Worm (Caenorhabditis elegans) whole organism, young adult: Measurements from ENCODE around the gene F20D12.7.

Experiments
- B0019.2 ChIP-seq: fragments of 200-800 bp; sonication (Bioruptor generic); conservative IDR thresholded peaks from 2 replicates; pipeline ENCODE4 v1.3.6; 2022; ENCODE audit warnings: missing genetic modification reagents, missing genetic modification characterization, missing compliant biosample characterization
- B0035.1 ChIP-seq: sonication (generic microtip); optimal IDR thresholded peaks from 2 replicates; lab custom pipeline; 2016; ENCODE audit warnings: missing genetic modification characterization, mild to moderate bottlenecking, missing compliant biosample characterization, missing genotype, missing genetic modification reagents
- B0261.1 ChIP-seq: sonication (generic microtip); optimal IDR thresholded peaks from 2 replicates; lab custom pipeline; 2016; ENCODE audit warnings: mild to moderate bottlenecking, missing genetic modification characterization, moderate library complexity, missing compliant biosample characterization
- B0336.3 ChIP-seq: fragments of 200-800 bp; sonication (Bioruptor generic); IDR thresholded peaks from 2 replicates; pipeline ENCODE4 v1.3.6; 2022; ENCODE audit warnings: missing genetic modification characterization, missing compliant biosample characterization
- F23B12.7 ChIP-seq: sonication (generic microtip); optimal IDR thresholded peaks from 2 replicates; lab custom pipeline; 2017; ENCODE audit warnings: missing genetic modification characterization, mild to moderate bottlenecking, missing compliant biosample characterization, antibody characterized with exemption, moderate library complexity; ENCODE audit not compliant: insufficient read depth
- F37B4.10 ChIP-seq: fragments of 200-800 bp; sonication (Bioruptor generic); IDR thresholded peaks from 2 replicates; pipeline ENCODE4 v1.3.6; 2022; ENCODE audit warnings: missing genetic modification characterization, missing compliant biosample characterization
- K11D2.4 ChIP-seq: fragments of 200-800 bp; sonication (Bioruptor generic); IDR thresholded peaks from 2 replicates; pipeline ENCODE4 v1.3.6; 2022; ENCODE audit warnings: missing genetic modification reagents, missing genetic modification characterization, missing compliant biosample characterization
- T07F8.4 ChIP-seq: sonication (generic microtip); optimal IDR thresholded peaks from 2 replicates; lab custom pipeline; 2016; ENCODE audit warnings: mild to moderate bottlenecking, missing genetic modification characterization, moderate library complexity, missing compliant biosample characterization
- T26A5.8 ChIP-seq: sonication (generic microtip); optimal IDR thresholded peaks from 2 replicates; lab custom pipeline; 2016; ENCODE audit warnings: missing genetic modification characterization, missing compliant biosample characterization
- Y67H2A.10 ChIP-seq: fragments of 200-800 bp; sonication (Bioruptor generic); conservative IDR thresholded peaks from 2 replicates; pipeline ENCODE4 v1.3.6; 2022; ENCODE audit warnings: missing genetic modification reagents, missing genetic modification characterization, missing compliant biosample characterization
- Y79H2A.3 ChIP-seq: fragments of 200-800 bp; sonication (Bioruptor generic); conservative IDR thresholded peaks from 2 replicates; pipeline ENCODE4 v1.3.6; 2022; ENCODE audit warnings: missing genetic modification reagents, missing genetic modification characterization, missing compliant biosample characterization
- Y95B8A.8 ChIP-seq: fragments of 200-800 bp; sonication (Bioruptor generic); IDR thresholded peaks from 2 replicates; pipeline ENCODE4 v1.3.6; 2022; ENCODE audit warnings: missing genetic modification reagents, missing genetic modification characterization, missing compliant biosample characterization
- aptf-2 ChIP-seq: fragments of 200-800 bp; sonication (Bioruptor generic); conservative IDR thresholded peaks from 2 replicates; pipeline ENCODE4 v1.3.6; 2022; ENCODE audit warnings: missing genetic modification reagents, missing genetic modification characterization, missing compliant biosample characterization
- atf-7 ChIP-seq: sonication (generic microtip); optimal IDR thresholded peaks from 2 replicates; lab custom pipeline; 2017; ENCODE audit warnings: mild to moderate bottlenecking, missing genetic modification characterization, missing compliant biosample characterization
- ccch-3 ChIP-seq: fragments of 200-800 bp; sonication (Bioruptor generic); optimal IDR thresholded peaks from 2 replicates; lab custom pipeline; 2018; ENCODE audit warnings: mild to moderate bottlenecking, missing genetic modification characterization, missing compliant biosample characterization
- dpff-1 ChIP-seq: sonication (generic microtip); optimal IDR thresholded peaks from 2 replicates; lab custom pipeline; 2017; ENCODE audit warnings: mild to moderate bottlenecking, missing genetic modification characterization, missing compliant biosample characterization
- dpl-1 ChIP-seq: fragments of 150-350 bp; optimal IDR thresholded peaks from 2 replicates; lab custom pipeline; 2014; ENCODE audit warnings: missing biosample characterization, missing genetic modification reagents, missing genetic modification characterization
- egl-18 ChIP-seq: fragments of 200-800 bp; sonication (Bioruptor generic); IDR thresholded peaks from 2 replicates; pipeline ENCODE4 v1.3.6; 2022; ENCODE audit warnings: missing genetic modification reagents, missing genetic modification characterization, missing compliant biosample characterization
- ekl-4 ChIP-seq: fragments of 200-800 bp; sonication (Bioruptor generic); IDR thresholded peaks from 2 replicates; pipeline ENCODE4 v1.3.6; 2022; ENCODE audit warnings: missing genetic modification reagents, missing genetic modification characterization, missing compliant biosample characterization
- ets-4 ChIP-seq: fragments of 200-800 bp; sonication (Bioruptor generic); optimal IDR thresholded peaks from 2 replicates; lab custom pipeline; 2018; ENCODE audit warnings: mild to moderate bottlenecking, missing genetic modification characterization, missing compliant biosample characterization
- hlh-12 ChIP-seq: sonication (generic microtip); optimal IDR thresholded peaks from 2 replicates; lab custom pipeline; 2016; ENCODE audit warnings: missing genetic modification characterization, missing compliant biosample characterization
- hlh-26 ChIP-seq: fragments of 200-800 bp; sonication (Bioruptor generic); conservative IDR thresholded peaks from 2 replicates; pipeline ENCODE4 v1.3.6; 2022; ENCODE audit warnings: missing genetic modification reagents, missing genetic modification characterization, missing compliant biosample characterization
- hmg-1.2 ChIP-seq: fragments of 200-800 bp; sonication (Bioruptor generic); IDR thresholded peaks from 2 replicates; pipeline ENCODE4 v1.3.6; 2022; ENCODE audit warnings: missing genetic modification reagents, missing genetic modification characterization, missing compliant biosample characterization
- hrde-1 ChIP-seq: sonication (generic microtip); optimal IDR thresholded peaks from 2 replicates; lab custom pipeline; 2016; ENCODE audit warnings: missing genetic modification characterization, mild to moderate bottlenecking, missing compliant biosample characterization, moderate library complexity, missing genotype, missing genetic modification reagents, borderline replicate concordance
- lin-40 ChIP-seq: sonication (generic microtip); optimal IDR thresholded peaks from 2 replicates; lab custom pipeline; 2016; ENCODE audit warnings: missing genetic modification characterization, mild to moderate bottlenecking, missing compliant biosample characterization, missing genotype, missing genetic modification reagents
- lin-54 ChIP-seq: fragments of 200-800 bp; sonication (Bioruptor generic); optimal IDR thresholded peaks from 2 replicates; lab custom pipeline; 2018; ENCODE audit warnings: mild to moderate bottlenecking, missing genetic modification characterization, missing compliant biosample characterization
- madf-10 ChIP-seq: sonication (generic microtip); optimal IDR thresholded peaks from 2 replicates; lab custom pipeline; 2016; ENCODE audit warnings: mild to moderate bottlenecking, missing genetic modification characterization, missing compliant biosample characterization
- madf-3 ChIP-seq: fragments of 200-800 bp; sonication (Bioruptor generic); IDR thresholded peaks from 2 replicates; pipeline ENCODE4 v1.3.6; 2022; ENCODE audit warnings: missing genetic modification reagents, missing genetic modification characterization, missing compliant biosample characterization
- madf-6 ChIP-seq: fragments of 200-800 bp; sonication (Bioruptor generic); IDR thresholded peaks from 2 replicates; pipeline ENCODE4 v1.3.6; 2022; ENCODE audit warnings: missing genetic modification reagents, missing genetic modification characterization, missing compliant biosample characterization
- madf-8 ChIP-seq: fragments of 200-800 bp; sonication (Bioruptor generic); conservative IDR thresholded peaks from 2 replicates; pipeline ENCODE4 v1.3.6; 2022; ENCODE audit warnings: missing genetic modification reagents, missing genetic modification characterization, missing compliant biosample characterization
- mcd-1 ChIP-seq: fragments of 200-800 bp; sonication (Bioruptor generic); IDR thresholded peaks from 2 replicates; pipeline ENCODE4 v1.3.6; 2022; ENCODE audit warnings: missing genetic modification reagents, missing genetic modification characterization, missing compliant biosample characterization
- mxl-1 ChIP-seq: sonication (generic microtip); optimal IDR thresholded peaks from 2 replicates; lab custom pipeline; 2016; ENCODE audit warnings: missing genetic modification characterization, missing compliant biosample characterization
- nfya-1 ChIP-seq: sonication (generic microtip); optimal IDR thresholded peaks from 2 replicates; lab custom pipeline; 2017; ENCODE audit warnings: antibody characterized with exemption, missing compliant biosample characterization, missing genetic modification characterization, borderline replicate concordance; ENCODE audit not compliant: insufficient read depth
- nfya-2 ChIP-seq: fragments of 200-800 bp; sonication (Bioruptor generic); IDR thresholded peaks from 2 replicates; pipeline ENCODE4 v1.3.6; 2022; ENCODE audit warnings: missing genetic modification reagents, missing genetic modification characterization, missing compliant biosample characterization
- nfyb-1 ChIP-seq: fragments of 200-800 bp; sonication (Bioruptor generic); IDR thresholded peaks from 2 replicates; pipeline ENCODE4 v1.3.6; 2022; ENCODE audit warnings: missing genetic modification reagents, missing genetic modification characterization, missing compliant biosample characterization
- nhr-27 ChIP-seq: fragments of 200-800 bp; sonication (Bioruptor generic); optimal IDR thresholded peaks from 2 replicates; lab custom pipeline; 2018; ENCODE audit warnings: mild to moderate bottlenecking, missing genetic modification characterization, moderate library complexity, missing compliant biosample characterization
- nhr-80 ChIP-seq: sonication (generic microtip); optimal IDR thresholded peaks from 2 replicates; lab custom pipeline; 2016; ENCODE audit warnings: missing genetic modification characterization, missing compliant biosample characterization
- pbrm-1 ChIP-seq: fragments of 200-800 bp; sonication (Bioruptor generic); IDR thresholded peaks from 2 replicates; pipeline ENCODE4 v1.3.6; 2022; ENCODE audit warnings: missing genetic modification reagents, missing genetic modification characterization, missing compliant biosample characterization
- pha-4 ChIP-seq: fragments of 150-350 bp; sonication (generic microtip); optimal IDR thresholded peaks from 2 replicates; lab custom pipeline; 2014; ENCODE audit warnings: missing biosample characterization, missing genetic modification reagents, missing genetic modification characterization
- repo-1 ChIP-seq: sonication (generic microtip); optimal IDR thresholded peaks from 2 replicates; lab custom pipeline; 2017; ENCODE audit warnings: mild to moderate bottlenecking, missing genetic modification characterization, missing compliant biosample characterization
- sea-2 ChIP-seq: fragments of 200-800 bp; sonication (Bioruptor generic); IDR thresholded peaks from 2 replicates; pipeline ENCODE4 v1.3.6; 2022; ENCODE audit warnings: missing genetic modification characterization, missing compliant biosample characterization
- somi-1 ChIP-seq: fragments of 200-800 bp; sonication (Bioruptor generic); optimal IDR thresholded peaks from 2 replicates; lab custom pipeline; 2018; ENCODE audit warnings: mild to moderate bottlenecking, missing genetic modification characterization, missing compliant biosample characterization
- sptf-2 ChIP-seq: fragments of 200-800 bp; sonication (Bioruptor generic); optimal IDR thresholded peaks from 2 replicates; lab custom pipeline; 2018; ENCODE audit warnings: mild to moderate bottlenecking, missing genetic modification characterization, missing compliant biosample characterization
- unc-130 ChIP-seq: sonication (generic microtip); optimal IDR thresholded peaks from 2 replicates; lab custom pipeline; 2016; ENCODE audit warnings: missing genetic modification reagents, missing genetic modification characterization, missing compliant biosample characterization
- unc-62 ChIP-seq: fragments of 150-350 bp; optimal IDR thresholded peaks from 2 replicates; lab custom pipeline; 2014; ENCODE audit warnings: missing biosample characterization, missing genetic modification reagents, missing genetic modification characterization
- zim-3 ChIP-seq: sonication (generic microtip); optimal IDR thresholded peaks from 2 replicates; lab custom pipeline; 2017; ENCODE audit warnings: mild to moderate bottlenecking, missing genetic modification characterization, moderate library complexity, missing compliant biosample characterization
- ztf-3 ChIP-seq: fragments of 200-800 bp; sonication (Bioruptor generic); optimal IDR thresholded peaks from 2 replicates; lab custom pipeline; 2018; ENCODE audit warnings: mild to moderate bottlenecking, missing genetic modification characterization, missing compliant biosample characterization

F20D12.7 gene

ce11 chrIV:7958092-7958491, 19.4 kb upstream of the F20D12.7 start (continued):
- TF ChIP-seq somi-1 (GFP tag; lab: Kevin White, UChicago) = no peak
- no peak for TF ChIP-seq egl-18 (GFP tag; lab: Robert Waterston, UW)
- no peak for TF ChIP-seq Y67H2A.10 (GFP tag; lab: Robert Waterston, UW)
- TF ChIP-seq madf-6 = peak; percentile 89
- TF ChIP-seq ekl-4 = 0 out of 2 replicates have a peak, but pooled peaks have one; percentile 13
- no peak for TF ChIP-seq nfyb-1 (GFP tag; lab: Robert Waterston, UW)
- no peak for TF ChIP-seq nhr-27 (tag; lab: Kevin White, UChicago)
- TF ChIP-seq madf-3 (GFP tag; lab: Robert Waterston, UW) = peak; percentile 53; the same call in 1 of the 2 replicates
- TF ChIP-seq F37B4.10 = no peak
- TF ChIP-seq B0019.2 = peak; percentile 73
- TF ChIP-seq hmg-1.2 (GFP tag; lab: Robert Waterston, UW) = peak; percentile 24; the same call in 1 of the 2 replicates
- peak; percentile 76 for TF ChIP-seq madf-8 (GFP tag; lab: Robert Waterston, UW)
- 0 out of 2 replicates have a peak, but pooled peaks have one; percentile 51 for TF ChIP-seq pbrm-1
- TF ChIP-seq unc-62 = no peak
- TF ChIP-seq lin-40 (tag; lab: Kevin White, UChicago) = no peak
- no peak for TF ChIP-seq ztf-3
- TF ChIP-seq zim-3 (tag; lab: Kevin White, UChicago) = no peak
- no peak for TF ChIP-seq hlh-26
- TF ChIP-seq ets-4 = no peak
- TF ChIP-seq K11D2.4 (GFP tag; lab: Robert Waterston, UW) = no peak
- TF ChIP-seq nfya-1 = no peak
- no peak for TF ChIP-seq B0035.1 (tag; lab: Kevin White, UChicago)
- peak; percentile 91 for TF ChIP-seq aptf-2 (GFP tag; lab: Robert Waterston, UW)
- TF ChIP-seq B0261.1 (tag; lab: Kevin White, UChicago) = no peak
- TF ChIP-seq mcd-1 = no peak
- TF ChIP-seq pha-4 = no peak
- no peak for TF ChIP-seq T07F8.4 (tag; lab: Kevin White, UChicago)
- TF ChIP-seq atf-7 (tag; lab: Kevin White, UChicago) = no peak
- TF ChIP-seq F23B12.7 (tag; lab: Kevin White, UChicago) = no peak
- TF ChIP-seq mxl-1 = no peak
- TF ChIP-seq Y79H2A.3 = no peak; the same call in 1 of the 2 replicates
- peak; percentile 37 for TF ChIP-seq dpl-1 (GFP tag; lab: Kevin White, UChicago)
- no peak for TF ChIP-seq repo-1
- no peak for TF ChIP-seq madf-10 (tag; lab: Kevin White, UChicago)
- no peak for TF ChIP-seq sea-2 (GFP tag; lab: Robert Waterston, UW)
- no peak for TF ChIP-seq nfya-2
- TF ChIP-seq hrde-1 (tag; lab: Kevin White, UChicago) = peak; percentile 32
- no peak for TF ChIP-seq B0336.3 (GFP tag; lab: Robert Waterston, UW)
- TF ChIP-seq ccch-3 (GFP tag; lab: Kevin White, UChicago) = no peak
- TF ChIP-seq dpff-1 = no peak
- TF ChIP-seq T26A5.8 (tag; lab: Kevin White, UChicago) = no peak
- TF ChIP-seq lin-54 = peak; percentile 52
- TF ChIP-seq Y95B8A.8 (GFP tag; lab: Robert Waterston, UW) = peak; percentile 44; the same call in 1 of the 2 replicates
- TF ChIP-seq unc-130 = peak; percentile 77
- no peak for TF ChIP-seq hlh-12 (tag; lab: Kevin White, UChicago)
- no peak for TF ChIP-seq nhr-80 (tag; lab: Kevin White, UChicago)
- TF ChIP-seq sptf-2 (GFP tag; lab: Kevin White, UChicago) = no peak
